Fruit fly (Drosophila melanogaster) whole organism, embryonic: ENCODE data around the gene CG32573.

Experiments used
- ATbp ChIP-seq: fragments of 200-800 bp; sonication (Bioruptor generic); optimal IDR thresholded peaks from 2 replicates; lab custom pipeline; 2017; ENCODE audit warnings: missing biosample characterization, mild to moderate bottlenecking, missing genetic modification characterization, missing genetic modification reagents
- Awh ChIP-seq: fragments of 200-800 bp; sonication (Bioruptor generic); IDR thresholded peaks from 2 replicates; pipeline ENCODE4, ENCODE4 v1.3.6; 2022; ENCODE audit warnings: missing biosample characterization, missing genetic modification characterization
- CG1024 ChIP-seq: fragments of 200-800 bp; sonication (Bioruptor generic); IDR thresholded peaks from 2 replicates; pipeline ENCODE4 v1.3.6; 2022; ENCODE audit warnings: missing biosample characterization, missing genetic modification characterization
- CG10654 ChIP-seq: fragments of 200-800 bp; sonication (Bioruptor generic); optimal IDR thresholded peaks from 2 replicates; lab custom pipeline; 2016; ENCODE audit warnings: missing biosample characterization, missing genetic modification characterization
- CG12299 ChIP-seq: fragments of 200-800 bp; sonication (Bioruptor generic); optimal IDR thresholded peaks from 2 replicates; lab custom pipeline; 2018; ENCODE audit warnings: missing biosample characterization, mild to moderate bottlenecking, missing genetic modification characterization
- CG13287 ChIP-seq: fragments of 200-800 bp; sonication (Bioruptor generic); IDR thresholded peaks from 2 replicates; pipeline ENCODE4 v1.3.6; 2022; ENCODE audit warnings: missing biosample characterization, missing genetic modification characterization; ENCODE audit not compliant: partially characterized antibody
- CG13624 ChIP-seq: fragments of 200-800 bp; sonication (Bioruptor generic); optimal IDR thresholded peaks from 2 replicates; lab custom pipeline; 2016; ENCODE audit warnings: missing biosample characterization, missing genetic modification characterization
- CG14050 ChIP-seq: fragments of 200-800 bp; sonication (Bioruptor generic); IDR thresholded peaks from 3 replicates; pipeline ENCODE4 v1.3.6; 2022; ENCODE audit warnings: missing biosample characterization, missing genetic modification characterization
- CG15073 ChIP-seq: fragments of 200-800 bp; sonication (Bioruptor generic); optimal IDR thresholded peaks from 2 replicates; lab custom pipeline; 2016; ENCODE audit warnings: missing biosample characterization, missing genetic modification characterization
- CG16779 ChIP-seq: fragments of 200-800 bp; sonication (Bioruptor generic); IDR thresholded peaks from 2 replicates; pipeline ENCODE4 v1.3.6; 2022; ENCODE audit warnings: missing biosample characterization, missing genetic modification characterization
- CG2202 ChIP-seq: fragments of 200-800 bp; sonication (Bioruptor generic); optimal IDR thresholded peaks from 2 replicates; lab custom pipeline; 2018; ENCODE audit warnings: missing biosample characterization, mild to moderate bottlenecking, missing genetic modification characterization
- CG2712 ChIP-seq: fragments of 200-800 bp; optimal IDR thresholded peaks from 3 replicates; lab custom pipeline; 2019; ENCODE audit warnings: missing biosample characterization, mild to moderate bottlenecking, missing genetic modification characterization, moderate library complexity
- CG2889 ChIP-seq: fragments of 200-800 bp; sonication (Bioruptor generic); IDR thresholded peaks from 3 replicates; pipeline ENCODE4 v1.3.6; 2022; ENCODE audit warnings: missing biosample characterization, missing genetic modification characterization
- CG30020 ChIP-seq: fragments of 200-800 bp; optimal IDR thresholded peaks from 2 replicates; lab custom pipeline; 2019; ENCODE audit warnings: missing biosample characterization, mild to moderate bottlenecking, missing genetic modification characterization, moderate library complexity
- CG32767 ChIP-seq: fragments of 200-800 bp; sonication (Bioruptor generic); IDR thresholded peaks from 2 replicates; pipeline ENCODE4 v1.3.6; 2022; ENCODE audit warnings: missing biosample characterization, missing genetic modification characterization
- CG4707 ChIP-seq: fragments of 200-800 bp; sonication (Bioruptor generic); optimal IDR thresholded peaks from 2 replicates; lab custom pipeline; 2018; ENCODE audit warnings: missing biosample characterization, mild to moderate bottlenecking, missing genetic modification characterization, moderate library complexity
- CG6654 ChIP-seq: fragments of 200-800 bp; sonication (Bioruptor generic); optimal IDR thresholded peaks from 2 replicates; lab custom pipeline; 2017; ENCODE audit warnings: missing biosample characterization, mild to moderate bottlenecking, missing genetic modification characterization
- CG6765 ChIP-seq: fragments of 200-800 bp; sonication (Bioruptor generic); optimal IDR thresholded peaks from 3 replicates; lab custom pipeline; 2017; ENCODE audit warnings: missing biosample characterization, mild to moderate bottlenecking, missing genetic modification characterization
- CG7745 ChIP-seq: fragments of 200-800 bp; sonication (Bioruptor generic); optimal IDR thresholded peaks from 2 replicates; lab custom pipeline; 2018; ENCODE audit warnings: missing biosample characterization, mild to moderate bottlenecking, missing genetic modification characterization, moderate library complexity
- CG9727 ChIP-seq: fragments of 200-800 bp; sonication (Bioruptor generic); optimal IDR thresholded peaks from 3 replicates; lab custom pipeline; 2017; ENCODE audit warnings: missing biosample characterization, mild to moderate bottlenecking, missing genetic modification characterization
- CTCF ChIP-seq: fragments of 200-800 bp; sonication (Bioruptor generic); optimal IDR thresholded peaks from 2 replicates; lab custom pipeline; 2017; ENCODE audit warnings: missing biosample characterization, mild to moderate bottlenecking, missing genetic modification characterization, moderate library complexity
- Doc2 ChIP-seq: fragments of 200-800 bp; sonication (Bioruptor generic); IDR thresholded peaks from 2 replicates; pipeline ENCODE4 v1.3.6; 2022; ENCODE audit warnings: missing biosample characterization, missing genetic modification characterization
- GATAe ChIP-seq: fragments of 200-800 bp; sonication (Bioruptor generic); conservative IDR thresholded peaks from 2 replicates; pipeline ENCODE4 v1.3.6; 2022; ENCODE audit warnings: missing biosample characterization, missing genetic modification characterization
- Gsc ChIP-seq: fragments of 200-800 bp; sonication (Bioruptor generic); IDR thresholded peaks from 2 replicates; pipeline ENCODE4 v1.3.6; 2022; ENCODE audit warnings: missing biosample characterization, missing genetic modification characterization
- Gug ChIP-seq: fragments of 200-800 bp; sonication (Bioruptor generic); IDR thresholded peaks from 4 replicates; pipeline ENCODE4 v1.3.6; 2022; ENCODE audit warnings: missing biosample characterization, missing genetic modification characterization
- HLH3B ChIP-seq: fragments of 200-800 bp; sonication (Bioruptor generic); IDR thresholded peaks from 2 replicates; pipeline ENCODE4 v1.3.6; 2022; ENCODE audit warnings: missing biosample characterization, missing genetic modification characterization
- Hey ChIP-seq: fragments of 200-800 bp; sonication (Bioruptor generic); optimal IDR thresholded peaks from 3 replicates; lab custom pipeline; 2018; ENCODE audit warnings: missing biosample characterization, mild to moderate bottlenecking, missing genetic modification characterization
- HmgD ChIP-seq: fragments of 200-800 bp; sonication (Bioruptor generic); optimal IDR thresholded peaks from 3 replicates; lab custom pipeline; 2016; ENCODE audit warnings: missing biosample characterization, missing genetic modification characterization
- Hr78 ChIP-seq, 2 experiments: fragments of 200-800 bp in 1 of 2; fragments of >200 bp in 1 of 2; sonication (Bioruptor generic) in 1 of 2; optimal IDR thresholded peaks; 2 replicates each; lab custom pipeline; 2017 to 2019; ENCODE audit warnings: missing biosample characterization in 2 of 2, missing genetic modification characterization in 2 of 2, mild to moderate bottlenecking in 1 of 2, moderate library complexity in 1 of 2
- Max ChIP-seq: fragments of 200-800 bp; sonication (Bioruptor generic); optimal IDR thresholded peaks from 2 replicates; lab custom pipeline; 2016; ENCODE audit warnings: missing biosample characterization, mild to moderate bottlenecking, missing genetic modification characterization
- Med ChIP-seq: fragments of 200-800 bp; sonication (Bioruptor generic); peaks from one replicate; lab custom pipeline; 2016; ENCODE audit warnings: missing biosample characterization, missing genetic modification characterization, mild to moderate bottlenecking, inconsistent platforms, moderate library complexity
- Nf-YC ChIP-seq: fragments of 200-800 bp; optimal IDR thresholded peaks from 3 replicates; lab custom pipeline; 2019; ENCODE audit warnings: missing biosample characterization, mild to moderate bottlenecking, missing genetic modification characterization, moderate library complexity
- Pdp1 ChIP-seq, 2 experiments: fragments of 200-800 bp; sonication (Bioruptor generic); optimal IDR thresholded peaks; 3 replicates each; lab custom pipeline; 2016; ENCODE audit warnings: missing biosample characterization in 2 of 2, missing genetic modification characterization in 2 of 2, mild to moderate bottlenecking in 1 of 2, moderate library complexity in 1 of 2
- Sox100B ChIP-seq: fragments of 200-800 bp; sonication (Bioruptor generic); optimal IDR thresholded peaks from 3 replicates; lab custom pipeline; 2018; ENCODE audit warnings: missing biosample characterization, mild to moderate bottlenecking, missing genetic modification characterization
- YL-1 ChIP-seq: fragments of 200-800 bp; sonication (Bioruptor generic); optimal IDR thresholded peaks from 3 replicates; lab custom pipeline; 2017; ENCODE audit warnings: missing biosample characterization, mild to moderate bottlenecking, missing genetic modification characterization
- ab ChIP-seq: fragments of 200-800 bp; sonication (Bioruptor generic); optimal IDR thresholded peaks from 2 replicates; lab custom pipeline; 2016; ENCODE audit warnings: missing biosample characterization, missing genetic modification characterization
- ci ChIP-seq: fragments of 200-800 bp; sonication (Bioruptor generic); IDR thresholded peaks from 3 replicates; pipeline ENCODE4 v1.3.6; 2022; ENCODE audit warnings: missing biosample characterization, missing genetic modification characterization
- da ChIP-seq: fragments of 200-800 bp; sonication (Bioruptor generic); optimal IDR thresholded peaks from 2 replicates; lab custom pipeline; 2016; ENCODE audit warnings: missing biosample characterization, missing genetic modification characterization
- dpn ChIP-seq, 2 experiments: fragments of 200-800 bp; sonication (Bioruptor generic); optimal IDR thresholded peaks; 3 replicates each; lab custom pipeline; 2016; ENCODE audit warnings: missing biosample characterization in 2 of 2, missing genetic modification characterization in 2 of 2
- fu2 ChIP-seq: fragments of 200-800 bp; sonication (Bioruptor generic); optimal IDR thresholded peaks from 2 replicates; lab custom pipeline; 2016; ENCODE audit warnings: missing biosample characterization, missing genetic modification characterization
- ind ChIP-seq: fragments of 200-800 bp; sonication (Bioruptor generic); optimal IDR thresholded peaks from 3 replicates; lab custom pipeline; 2016; ENCODE audit warnings: missing biosample characterization, missing genetic modification characterization
- lab ChIP-seq: fragments of 200-800 bp; sonication (Bioruptor generic); optimal IDR thresholded peaks from 3 replicates; lab custom pipeline; 2017; ENCODE audit warnings: missing biosample characterization, missing genetic modification characterization, mild to moderate bottlenecking, moderate library complexity, missing genetic modification reagents
- lbe ChIP-seq: fragments of 200-800 bp; sonication (Bioruptor generic); optimal IDR thresholded peaks from 2 replicates; lab custom pipeline; 2016; ENCODE audit warnings: missing biosample characterization, mild to moderate bottlenecking, missing genetic modification characterization
- mld ChIP-seq: fragments of 200-800 bp; sonication (Bioruptor generic); IDR thresholded peaks from 3 replicates; pipeline ENCODE4 v1.3.6; 2022; ENCODE audit warnings: missing biosample characterization, missing genetic modification characterization; ENCODE audit not compliant: partially characterized antibody
- pb ChIP-seq: fragments of 200-800 bp; sonication (Bioruptor generic); optimal IDR thresholded peaks from 3 replicates; lab custom pipeline; 2016; ENCODE audit warnings: missing biosample characterization, missing genetic modification characterization
- pfk ChIP-seq: fragments of 200-800 bp; sonication (Bioruptor generic); optimal IDR thresholded peaks from 2 replicates; lab custom pipeline; 2018; ENCODE audit warnings: missing biosample characterization, mild to moderate bottlenecking, missing genetic modification characterization, moderate library complexity
- sima ChIP-seq: fragments of 200-800 bp; sonication (Bioruptor generic); optimal IDR thresholded peaks from 2 replicates; lab custom pipeline; 2016; ENCODE audit warnings: missing biosample characterization, missing genetic modification characterization
- ssp ChIP-seq: fragments of 200-800 bp; sonication (Bioruptor generic); IDR thresholded peaks from 2 replicates; pipeline ENCODE4 v1.3.6; 2022; ENCODE audit warnings: missing biosample characterization, missing genetic modification characterization
- twi ChIP-seq: fragments of 200-800 bp; optimal IDR thresholded peaks from 2 replicates; lab custom pipeline; 2019; ENCODE audit warnings: missing biosample characterization, mild to moderate bottlenecking, missing genetic modification characterization, moderate library complexity
- vvl ChIP-seq: fragments of 200-800 bp; sonication (Bioruptor generic); IDR thresholded peaks from 2 replicates; pipeline ENCODE4 v1.3.6; 2022; ENCODE audit warnings: missing biosample characterization, missing genetic modification characterization
- yki ChIP-seq: fragments of >200 bp; optimal IDR thresholded peaks from 3 replicates; lab custom pipeline; 2018
- zen2 ChIP-seq: fragments of 200-800 bp; sonication (Bioruptor generic); IDR thresholded peaks from 3 replicates; pipeline ENCODE4 v1.3.6; 2022; ENCODE audit warnings: missing biosample characterization, missing genetic modification characterization; ENCODE audit not compliant: partially characterized antibody
- zfh2 ChIP-seq: fragments of 200-800 bp; sonication (Bioruptor generic); optimal IDR thresholded peaks from 2 replicates; lab custom pipeline; 2016; ENCODE audit warnings: missing biosample characterization, missing genetic modification characterization

CG32573 gene

DNA sequence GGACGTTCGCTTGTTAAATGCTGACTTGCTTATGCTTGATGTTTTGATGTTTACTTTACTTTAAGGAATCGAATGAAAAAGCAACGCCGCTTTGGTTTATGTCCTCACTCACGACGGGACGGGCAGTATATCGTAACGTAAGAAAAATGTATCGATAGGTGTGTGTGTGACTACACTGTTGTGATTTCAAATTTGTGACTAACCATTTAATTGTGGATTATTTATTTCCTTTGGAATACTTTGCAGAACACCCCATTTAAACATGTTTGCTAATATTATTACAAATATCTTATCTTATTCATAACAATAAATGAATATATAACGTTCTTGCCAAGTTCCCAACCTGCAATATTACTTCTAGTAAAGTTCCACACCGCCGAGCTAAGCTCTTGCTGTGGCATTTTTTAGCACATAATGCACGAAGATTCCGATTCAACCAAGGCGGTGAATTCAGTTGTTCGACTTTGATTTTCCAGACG is 3.8 kb downstream of the CG32573 start, which contains the start of the genes Nemp and r (continued):
- TF ChIP-seq fu2 (GFP tag; lab: Kevin White, UChicago) (no peak), YL-1 (GFP tag; lab: Kevin White, UChicago) (no peak), CG12299 (tag; lab: Kevin White, UChicago) (no peak), zfh2 (GFP tag; lab: Kevin White, UChicago) (no peak), CG1024 (GFP tag; lab: Robert Waterston, UW) (no peak), CG4707 (GFP tag; lab: Kevin White, UChicago) (no peak), CG9727 (GFP tag; lab: Kevin White, UChicago) (no peak), CG6654 (GFP tag; lab: Kevin White, UChicago) (no peak), CG13624 (GFP tag; lab: Kevin White, UChicago) (no peak), yki (lab: Kevin White, UChicago) (no peak), Gug (no peak), dpn (GFP tag; optimal IDR thresholded peaks at IDR 0.05; lab: Kevin White, UChicago) (no peak), Sox100B (GFP tag; lab: Kevin White, UChicago) (no peak), Med (GFP tag; lab: Kevin White, UChicago) (no peak), ab (no peak), ind (GFP tag; lab: Kevin White, UChicago) (no peak), CG32767 (GFP tag; lab: Robert Waterston, UW) (no peak), lab (no peak), CG2889 (no peak), CG6765 (GFP tag; lab: Kevin White, UChicago) (no peak), CG13287 (GFP tag; lab: Robert Waterston, UW) (peak; percentile 74), pb (GFP tag; lab: Kevin White, UChicago) (no peak), mld (GFP tag; lab: Robert Waterston, UW) (no peak), zen2 (GFP tag; lab: Robert Waterston, UW) (no peak), ci (GFP tag; lab: Robert Waterston, UW) (no peak), lbe (GFP tag; lab: Kevin White, UChicago) (no peak), CG30020 (no peak), HmgD (no peak), vvl (GFP tag; lab: Robert Waterston, UW) (no peak), Awh (no peak), Hr78 (GFP tag; optimal IDR thresholded peaks at IDR 0.05; lab: Kevin White, UChicago) (no peak), CTCF (GFP tag; lab: Kevin White, UChicago) (peak; percentile 65), CG15073 (no peak), ATbp (GFP tag; lab: Kevin White, UChicago) (no peak), CG16779 (GFP tag; lab: Robert Waterston, UW) (no peak), ssp (GFP tag; lab: Robert Waterston, UW) (no peak), GATAe (GFP tag; lab: Robert Waterston, UW) (no peak), CG7745 (tag; lab: Kevin White, UChicago) (no peak), CG10654 (no peak), Doc2 (GFP tag; lab: Robert Waterston, UW) (no peak), Pdp1 (GFP tag; optimal IDR thresholded peaks at IDR 0.05; lab: Kevin White, UChicago) (peak in 1 of 2 experiments; percentile 4), Nf-YC (no peak), Max (no peak), da (GFP tag; lab: Kevin White, UChicago) (no peak), Gsc (no peak), CG2712 (tag; lab: Kevin White, UChicago) (peak; percentile 33), CG2202 (tag; lab: Kevin White, UChicago) (no peak), twi (tag; lab: Kevin White, UChicago) (no peak), pfk (GFP tag; lab: Kevin White, UChicago) (no peak), Hey (tag; lab: Kevin White, UChicago) (no peak), HLH3B (GFP tag; lab: Robert Waterston, UW) (no peak), sima (GFP tag; lab: Kevin White, UChicago) (no peak), CG14050 (no peak)
